Worm (Caenorhabditis elegans): Measurements from ENCODE around the gene C41H7.9.

DNA sequence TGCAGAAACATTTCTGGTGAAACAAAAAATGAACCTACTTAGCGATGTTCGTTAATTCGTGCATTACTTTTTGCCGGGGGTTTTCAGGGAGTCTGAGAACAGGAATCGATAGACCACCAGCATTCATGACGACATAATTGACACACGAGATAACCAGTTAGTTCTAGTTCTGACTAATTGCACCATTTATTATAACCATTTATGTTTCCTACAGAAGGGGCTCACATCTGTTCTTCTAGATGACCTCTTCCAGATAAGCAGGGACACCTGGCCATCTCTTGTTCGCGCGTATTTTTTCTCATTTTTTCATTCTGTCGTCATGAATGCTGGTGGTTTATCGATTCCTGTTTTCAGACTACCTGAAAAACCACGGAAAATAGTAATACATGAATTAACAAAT is 3.6 kb downstream of the C41H7.9 start, which contains the start of gene sdz-5:
- TF ChIP-seq zag-1 (tag; optimal IDR thresholded peaks at IDR 0.05) (no peak), nhr-11 (tag; optimal IDR thresholded peaks at IDR 0.05) (no peak), ama-1 (optimal IDR thresholded peaks at IDR 0.05) (no peak), lin-13 (GFP tag; optimal IDR thresholded peaks at IDR 0.05) (no peak), elt-3 (tag; optimal IDR thresholded peaks at IDR 0.05) (no peak), ceh-82 (tag; optimal IDR thresholded peaks at IDR 0.05) (no peak), fos-1 (tag; optimal IDR thresholded peaks at IDR 0.05) (no peak), nhr-77 (tag; optimal IDR thresholded peaks at IDR 0.05) (no peak)

Measured in whole organism, L2 larva.